Worm (Caenorhabditis elegans): ENCODE measurements around the gene aakg-5.

ce11 chrII:10017528-10017927, 42.6 kb upstream of the aakg-5 start:
- no peak for TF ChIP-seq sem-4 (tag; optimal IDR thresholded peaks at IDR 0.05)
- TF ChIP-seq zag-1 (tag; optimal IDR thresholded peaks at IDR 0.05): no peak
- no peak for TF ChIP-seq C34F6.9 (tag; optimal IDR thresholded peaks at IDR 0.05)
- no peak for TF ChIP-seq nhr-11 (tag; optimal IDR thresholded peaks at IDR 0.05)
- no peak for TF ChIP-seq aly-2 (tag; optimal IDR thresholded peaks at IDR 0.05)
- no peak for TF ChIP-seq egl-27 (tag; optimal IDR thresholded peaks at IDR 0.05)
- TF ChIP-seq mdl-1 (tag; optimal IDR thresholded peaks at IDR 0.05): no peak
- TF ChIP-seq ztf-11 (tag; optimal IDR thresholded peaks at IDR 0.05): no peak
- TF ChIP-seq lin-39 (tag; optimal IDR thresholded peaks at IDR 0.05): no peak
- TF ChIP-seq nhr-21 (tag; optimal IDR thresholded peaks at IDR 0.05): no peak
- no peak for TF ChIP-seq elt-3 (tag; optimal IDR thresholded peaks at IDR 0.05)
- no peak for TF ChIP-seq alr-1 (tag; optimal IDR thresholded peaks at IDR 0.05)
- TF ChIP-seq nhr-12 (tag; optimal IDR thresholded peaks at IDR 0.05): no peak
- no peak for TF ChIP-seq ama-1 (optimal IDR thresholded peaks at IDR 0.05)

Data from whole organism, L2 larva.